Fruit fly (Drosophila melanogaster) Kc167 (cell line): Measurements from ENCODE around the gene bark.

Source experiments
- Myc ChIP-seq: fragments of >200 bp; optimal IDR thresholded peaks from 2 replicates; lab custom pipeline; 2017; ENCODE audit warnings: missing external identifiers
- Sin3A ChIP-seq: fragments of >200 bp; optimal IDR thresholded peaks from 2 replicates; lab custom pipeline; 2018; ENCODE audit warnings: missing external identifiers
- h ChIP-seq: fragments of >200 bp; optimal IDR thresholded peaks from 3 replicates; lab custom pipeline; 2018; ENCODE audit warnings: missing external identifiers
- psq ChIP-seq: fragments of >200 bp; optimal IDR thresholded peaks from 2 replicates; lab custom pipeline; 2017; ENCODE audit warnings: missing external identifiers
- ttk ChIP-seq: sonication (Bioruptor generic); optimal IDR thresholded peaks from 2 replicates; lab custom pipeline; 2017; ENCODE audit warnings: missing external identifiers

- TF ChIP-seq psq (lab: Kevin White, UChicago) (no peak), Myc (lab: Kevin White, UChicago) (no peak), h (lab: Kevin White, UChicago) (no peak), Sin3A (lab: Kevin White, UChicago) (no peak), ttk (no peak)
Observed at dm6 chr2L:3852120-3852519, 65.2 kb downstream of the bark start.
